Fruit fly (Drosophila melanogaster): ENCODE data around the gene ERp44.

The ERp44 gene

dm6 chrX:16320197-16320921, 22.8 kb upstream of the ERp44 start, which contains the start of gene Cyp1 (continued):
- TF ChIP-seq Hr3 (GFP tag; optimal IDR thresholded peaks at IDR 0.05) = peak; percentile 5
- TF ChIP-seq Usf (GFP tag; optimal IDR thresholded peaks at IDR 0.05) = no peak
- 0 out of 2 replicates have a peak, but pooled peaks have one; percentile 33 for TF ChIP-seq Awh (GFP tag; IDR thresholded peaks at IDR 0.05)
- TF ChIP-seq Neu2 (GFP tag; optimal IDR thresholded peaks at IDR 0.05; ENCODE audit: borderline replicate concordance) = no peak
- peak; percentile 22 for TF ChIP-seq Meics (GFP tag; optimal IDR thresholded peaks at IDR 0.05)
- TF ChIP-seq CG4820 (GFP tag; optimal IDR thresholded peaks at IDR 0.05) = peak; percentile 31
- peak; percentile 15 for TF ChIP-seq CG30403 (GFP tag; optimal IDR thresholded peaks at IDR 0.05)
- TF ChIP-seq CG31224 (GFP tag; IDR thresholded peaks at IDR 0.05) = peak; percentile 30; the same call in 1 of the 2 replicates
- peak; percentile 27 for TF ChIP-seq grau (tag; optimal IDR thresholded peaks at IDR 0.05)
- TF ChIP-seq CG9817 (tag; optimal IDR thresholded peaks at IDR 0.05) = peak; percentile 38
- no peak for TF ChIP-seq CG12071 (GFP tag; optimal IDR thresholded peaks at IDR 0.05)
- peak; percentile 48; the same call in 1 of the 2 replicates for TF ChIP-seq onecut (GFP tag; IDR thresholded peaks at IDR 0.05)
- TF ChIP-seq exex (tag; optimal IDR thresholded peaks at IDR 0.05) = no peak
- TF ChIP-seq so (GFP tag; IDR thresholded peaks at IDR 0.05) = 0 out of 3 replicates have a peak, but pooled peaks have one; percentile 30
- no peak for TF ChIP-seq croc (GFP tag; conservative IDR thresholded peaks at IDR 0.05)
- TF ChIP-seq fd64A (GFP tag; optimal IDR thresholded peaks at IDR 0.05) = no peak
- TF ChIP-seq CG3838 (GFP tag; optimal IDR thresholded peaks at IDR 0.05) = no peak
- no peak for TF ChIP-seq Nf-YB (GFP tag; optimal IDR thresholded peaks at IDR 0.05)
- TF ChIP-seq YL-1 (GFP tag; optimal IDR thresholded peaks at IDR 0.05) = peak; percentile 35
- TF ChIP-seq esg (GFP tag; conservative IDR thresholded peaks at IDR 0.05) = no peak; the same call in 1 of the 2 replicates
- TF ChIP-seq Sin3A (optimal IDR thresholded peaks at IDR 0.05) = no peak
- no peak for TF ChIP-seq Elba2 (GFP tag; optimal IDR thresholded peaks at IDR 0.05)
- TF ChIP-seq br (optimal IDR thresholded peaks at IDR 0.05) = no peak
- no peak for TF ChIP-seq Hr39 (optimal IDR thresholded peaks at IDR 0.05)
- TF ChIP-seq CG5180 (GFP tag; optimal IDR thresholded peaks at IDR 0.05) = no peak
- TF ChIP-seq gt (GFP tag; IDR thresholded peaks at IDR 0.05) = peak; percentile 59
- TF ChIP-seq tup (GFP tag; optimal IDR thresholded peaks at IDR 0.05) = peak; percentile 19
- no peak for TF ChIP-seq CG4328 (GFP tag; optimal IDR thresholded peaks at IDR 0.05)
- TF ChIP-seq unc-4 (GFP tag; IDR thresholded peaks at IDR 0.05; ENCODE audit: partially characterized antibody) = peak; percentile 68
- TF ChIP-seq CG4404 (GFP tag; IDR thresholded peaks at IDR 0.05) = 0 out of 2 replicates have a peak, but pooled peaks have one; percentile 23
- TF ChIP-seq fd102C (GFP tag; optimal IDR thresholded peaks at IDR 0.05) = no peak
- peak; percentile 12 for TF ChIP-seq ewg (GFP tag; optimal IDR thresholded peaks at IDR 0.05)
- peak; percentile 52; the same call in 1 of the 2 replicates for TF ChIP-seq CG6272 (GFP tag; IDR thresholded peaks at IDR 0.05)
- TF ChIP-seq CG14860 (GFP tag; IDR thresholded peaks at IDR 0.05; ENCODE audit: partially characterized antibody) = peak; percentile 58; the same call in 2 of the 3 replicates
- TF ChIP-seq scrt (GFP tag; optimal IDR thresholded peaks at IDR 0.05) = no peak
- TF ChIP-seq CG10565 (GFP tag; optimal IDR thresholded peaks at IDR 0.05) = no peak
- TF ChIP-seq Hmx (GFP tag; optimal IDR thresholded peaks at IDR 0.05) = no peak
- peak; percentile 49; the same call in 1 of the 2 replicates for TF ChIP-seq sna (GFP tag; IDR thresholded peaks at IDR 0.05; ENCODE audit: partially characterized antibody)
- TF ChIP-seq bigmax (GFP tag; optimal IDR thresholded peaks at IDR 0.05) = peak; percentile 80
- no peak for TF ChIP-seq Dfd (GFP tag; optimal IDR thresholded peaks at IDR 0.05)
- no peak for TF ChIP-seq CG2678 (tag; optimal IDR thresholded peaks at IDR 0.05)
- TF ChIP-seq Ada2b (GFP tag; IDR thresholded peaks at IDR 0.05) = 0 out of 2 replicates have a peak, but pooled peaks have one; percentile 31
- TF ChIP-seq CG34376 (GFP tag; optimal IDR thresholded peaks at IDR 0.05) = no peak
- peak; percentile 56 for TF ChIP-seq Hmr (GFP tag; optimal IDR thresholded peaks at IDR 0.05)
- TF ChIP-seq CG4730 (GFP tag; IDR thresholded peaks at IDR 0.05) = 0 out of 2 replicates have a peak, but pooled peaks have one; percentile 25
- TF ChIP-seq aop (GFP tag; IDR thresholded peaks at IDR 0.05) = no peak
- TF ChIP-seq Xrp1 (GFP tag; IDR thresholded peaks at IDR 0.05) = peak; percentile 44; the same call in 1 of the 2 replicates
- TF ChIP-seq sug (tag; optimal IDR thresholded peaks at IDR 0.05) = no peak
- TF ChIP-seq CG10543 (GFP tag; optimal IDR thresholded peaks at IDR 0.05) = no peak
- peak; percentile 25; the same call in 1 of the 3 replicates for TF ChIP-seq Optix (GFP tag; IDR thresholded peaks at IDR 0.05)

All from whole organism, embryonic.